Worm (Caenorhabditis elegans): ENCODE data around the gene F11D5.1.

Gene F11D5.1

ce11 chrX:3374642-3375041 is 41.7 kb downstream of the F11D5.1 start, which contains the start of gene clc-3:
Gene clc-3 (minus strand): TSS chrX:3374742.
- no peak for TF ChIP-seq ztf-4 (tag; optimal IDR thresholded peaks at IDR 0.05)
- no peak for TF ChIP-seq nhr-129 (tag; optimal IDR thresholded peaks at IDR 0.05)
- no peak for TF ChIP-seq nhr-12 (tag; optimal IDR thresholded peaks at IDR 0.05)
- TF ChIP-seq unc-55 (GFP tag; optimal IDR thresholded peaks at IDR 0.05), result no peak
- no peak for TF ChIP-seq lin-13 (GFP tag; optimal IDR thresholded peaks at IDR 0.05)
- no peak for TF ChIP-seq egl-27 (tag; optimal IDR thresholded peaks at IDR 0.05)
- no peak for TF ChIP-seq Y55F3AM.14 (GFP tag; optimal IDR thresholded peaks at IDR 0.05)
- TF ChIP-seq lin-39 (tag; optimal IDR thresholded peaks at IDR 0.05), result no peak
- no peak for TF ChIP-seq nhr-11 (tag; optimal IDR thresholded peaks at IDR 0.05)
- TF ChIP-seq mdl-1 (tag; optimal IDR thresholded peaks at IDR 0.05), result no peak
- no peak for TF ChIP-seq nhr-10 (tag; optimal IDR thresholded peaks at IDR 0.05)
- TF ChIP-seq mab-5 (tag; optimal IDR thresholded peaks at IDR 0.05), result no peak
- TF ChIP-seq dmd-4 (tag; optimal IDR thresholded peaks at IDR 0.05), result no peak

- no peak for TF ChIP-seq nhr-10 (tag; optimal IDR thresholded peaks at IDR 0.05)
- TF ChIP-seq sma-9 (GFP tag; optimal IDR thresholded peaks at IDR 0.05), result no peak
- no peak for TF ChIP-seq sma-9 (tag; optimal IDR thresholded peaks at IDR 0.05)
- TF ChIP-seq F13H6.1 (tag; optimal IDR thresholded peaks at IDR 0.05), result no peak
- TF ChIP-seq unc-55 (GFP tag; optimal IDR thresholded peaks at IDR 0.05), result peak; percentile 10
- TF ChIP-seq nhr-6 (tag; optimal IDR thresholded peaks at IDR 0.05), result no peak
Observed at ce11 chrX:3375320-3375719, 42.4 kb downstream of the F11D5.1 start.

ce11 chrX:3379114-3379513 is 46.2 kb downstream of the F11D5.1 start, which contains the start of gene sorf-1:
Gene sorf-1 (minus strand): TSS chrX:3379248.
- TF ChIP-seq blmp-1 (tag; optimal IDR thresholded peaks at IDR 0.05; ENCODE audit: insufficient read depth) (no peak), sma-9 (GFP tag; optimal IDR thresholded peaks at IDR 0.05) (peak; percentile 36), sma-9 (tag; optimal IDR thresholded peaks at IDR 0.05) (no peak), snpc-4 (tag; optimal IDR thresholded peaks at IDR 0.05) (no peak), R02D3.7 (tag; optimal IDR thresholded peaks at IDR 0.05) (no peak), lsy-2 (tag; optimal IDR thresholded peaks at IDR 0.05) (peak in 1 of 2 experiments; percentile 42), C34F6.9 (tag; optimal IDR thresholded peaks at IDR 0.05) (peak; percentile 46), peb-1 (tag; optimal IDR thresholded peaks at IDR 0.05) (no peak), elt-3 (tag; optimal IDR thresholded peaks at IDR 0.05) (no peak), ztf-4 (tag; optimal IDR thresholded peaks at IDR 0.05) (no peak), alr-1 (tag; optimal IDR thresholded peaks at IDR 0.05) (no peak), ama-1 (optimal IDR thresholded peaks at IDR 0.05) (no peak), ztf-11 (tag; optimal IDR thresholded peaks at IDR 0.05) (no peak), nhr-6 (tag; optimal IDR thresholded peaks at IDR 0.05) (no peak), nhr-11 (tag; optimal IDR thresholded peaks at IDR 0.05) (no peak), ztf-1 (GFP tag; conservative IDR thresholded peaks at IDR 0.05) (no peak), unc-55 (GFP tag; optimal IDR thresholded peaks at IDR 0.05) (peak; percentile 56), lin-13 (GFP tag; optimal IDR thresholded peaks at IDR 0.05) (peak; percentile 2), nhr-129 (tag; optimal IDR thresholded peaks at IDR 0.05) (peak; percentile 19), unc-39 (tag; optimal IDR thresholded peaks at IDR 0.05) (no peak), mdl-1 (tag; optimal IDR thresholded peaks at IDR 0.05) (no peak), sma-3 (GFP tag; optimal IDR thresholded peaks at IDR 0.05) (peak; percentile 57), fos-1 (tag; optimal IDR thresholded peaks at IDR 0.05) (no peak), mab-5 (tag; optimal IDR thresholded peaks at IDR 0.05) (no peak), sem-4 (tag; optimal IDR thresholded peaks at IDR 0.05) (no peak), lin-11 (tag; optimal IDR thresholded peaks at IDR 0.05) (no peak)

ce11 chrX:3380167-3380566 is 47.2 kb downstream of the F11D5.1 start, which contains the start of gene ZK563.7:
Gene ZK563.7 (plus strand): TSS chrX:3380467.
- TF ChIP-seq ZK546.5 (tag; optimal IDR thresholded peaks at IDR 0.05), result no peak
- TF ChIP-seq mab-5 (tag; optimal IDR thresholded peaks at IDR 0.05), result no peak
- TF ChIP-seq peb-1 (tag; optimal IDR thresholded peaks at IDR 0.05), result no peak
- no peak for TF ChIP-seq ztf-1 (GFP tag; conservative IDR thresholded peaks at IDR 0.05)
- TF ChIP-seq ama-1 (optimal IDR thresholded peaks at IDR 0.05), result no peak
- no peak for TF ChIP-seq lin-13 (GFP tag; optimal IDR thresholded peaks at IDR 0.05)
- no peak for TF ChIP-seq sma-3 (GFP tag; optimal IDR thresholded peaks at IDR 0.05)
- no peak for TF ChIP-seq ceh-82 (tag; optimal IDR thresholded peaks at IDR 0.05)
- TF ChIP-seq nhr-21 (tag; optimal IDR thresholded peaks at IDR 0.05), result no peak
- TF ChIP-seq nhr-25 (tag; optimal IDR thresholded peaks at IDR 0.05), result no peak
- no peak for TF ChIP-seq snpc-4 (tag; optimal IDR thresholded peaks at IDR 0.05)
- TF ChIP-seq aly-2 (tag; optimal IDR thresholded peaks at IDR 0.05), result no peak
- no peak for TF ChIP-seq mdl-1 (tag; optimal IDR thresholded peaks at IDR 0.05)
- TF ChIP-seq nhr-23 (tag; optimal IDR thresholded peaks at IDR 0.05), result no peak
